Fruit fly (Drosophila melanogaster): ENCODE results near the gene CG31626.

Gene CG31626

dm6 chr2L:21221114-21221578, 15.4 kb downstream of the CG31626 start, which contains the start of gene CG8677 (continued):
- TF ChIP-seq nerfin-2 (GFP tag; IDR thresholded peaks at IDR 0.05; ENCODE audit: partially characterized antibody) (no peak), Abd-B (GFP tag; optimal IDR thresholded peaks at IDR 0.05) (no peak), CG13775 (GFP tag; optimal IDR thresholded peaks at IDR 0.05) (no peak), CG3726 (GFP tag; IDR thresholded peaks at IDR 0.05) (no peak), z (GFP tag; IDR thresholded peaks at IDR 0.05) (no peak), sr (GFP tag; IDR thresholded peaks at IDR 0.05) (no peak), tap (tag; optimal IDR thresholded peaks at IDR 0.05) (no peak), br (optimal IDR thresholded peaks at IDR 0.05) (no peak), Meics (GFP tag; optimal IDR thresholded peaks at IDR 0.05) (no peak), CG18262 (tag; optimal IDR thresholded peaks at IDR 0.05) (no peak), CG34224 (GFP tag; IDR thresholded peaks at IDR 0.05; ENCODE audit: partially characterized antibody) (no peak), CG7357 (GFP tag; IDR thresholded peaks at IDR 0.05) (no peak), pzg (GFP tag; optimal IDR thresholded peaks at IDR 0.05) (peak; percentile 85), CG10565 (GFP tag; optimal IDR thresholded peaks at IDR 0.05) (no peak), kay (GFP tag; optimal IDR thresholded peaks at IDR 0.05) (no peak), CG14860 (GFP tag; IDR thresholded peaks at IDR 0.05; ENCODE audit: partially characterized antibody) (no peak), CG15073 (GFP tag; optimal IDR thresholded peaks at IDR 0.05) (no peak), CG12236 (GFP tag; optimal IDR thresholded peaks at IDR 0.05) (no peak), CG31441 (GFP tag; IDR thresholded peaks at IDR 0.05) (no peak), Dfd (GFP tag; optimal IDR thresholded peaks at IDR 0.05) (no peak), Gsc (GFP tag; IDR thresholded peaks at IDR 0.05) (no peak), HLH54F (GFP tag; optimal IDR thresholded peaks at IDR 0.05) (no peak), CG4282 (GFP tag; optimal IDR thresholded peaks at IDR 0.05) (no peak), gcm (GFP tag; optimal IDR thresholded peaks at IDR 0.05) (no peak), unc-4 (GFP tag; IDR thresholded peaks at IDR 0.05; ENCODE audit: partially characterized antibody) (no peak), odd (GFP tag; optimal IDR thresholded peaks at IDR 0.05) (no peak), chif (GFP tag; optimal IDR thresholded peaks at IDR 0.05) (no peak), crc (GFP tag; optimal IDR thresholded peaks at IDR 0.05) (no peak), gce (GFP tag; IDR thresholded peaks at IDR 0.05) (no peak), Spps (tag; optimal IDR thresholded peaks at IDR 0.05) (no peak), trem (tag; optimal IDR thresholded peaks at IDR 0.05) (peak; percentile 99), pros (GFP tag; optimal IDR thresholded peaks at IDR 0.05) (no peak), Atf-2 (GFP tag; optimal IDR thresholded peaks at IDR 0.05) (no peak), CG18476 (GFP tag; optimal IDR thresholded peaks at IDR 0.05) (no peak), pb (GFP tag; optimal IDR thresholded peaks at IDR 0.05) (no peak), Camta (GFP tag; optimal IDR thresholded peaks at IDR 0.05) (no peak), cad (GFP tag; optimal IDR thresholded peaks at IDR 0.05) (no peak), CG8359 (GFP tag; optimal IDR thresholded peaks at IDR 0.05; ENCODE audit: borderline replicate concordance) (no peak), CG11695 (GFP tag; IDR thresholded peaks at IDR 0.05) (no peak), Xrp1 (GFP tag; IDR thresholded peaks at IDR 0.05) (no peak), ash1 (GFP tag; optimal IDR thresholded peaks at IDR 0.05) (no peak), CG6765 (GFP tag; optimal IDR thresholded peaks at IDR 0.05) (no peak), ro (GFP tag; IDR thresholded peaks at IDR 0.05) (no peak), Antp (GFP tag; optimal IDR thresholded peaks at IDR 0.05) (no peak), Six4 (GFP tag; optimal IDR thresholded peaks at IDR 0.05) (no peak), ATbp (GFP tag; optimal IDR thresholded peaks at IDR 0.05) (no peak), D19B (GFP tag; optimal IDR thresholded peaks at IDR 0.05) (no peak), Ets97D (GFP tag; optimal IDR thresholded peaks at IDR 0.05) (peak; percentile 44), CG13296 (GFP tag; optimal IDR thresholded peaks at IDR 0.05) (no peak), CG2889 (GFP tag; IDR thresholded peaks at IDR 0.05) (no peak), usp (GFP tag; optimal IDR thresholded peaks at IDR 0.05) (no peak), fru (optimal IDR thresholded peaks at IDR 0.05) (no peak), CG33557 (GFP tag; optimal IDR thresholded peaks at IDR 0.05) (no peak)

Data from whole organism, embryonic.